Fruit fly (Drosophila melanogaster): ENCODE data around the gene spen.

The spen gene

dm6 chr2L:223351-223750, 64.5 kb downstream of the spen start (continued):
- TF ChIP-seq CG17829 (tag; optimal IDR thresholded peaks at IDR 0.05) (peak; percentile 89), Spps (tag; optimal IDR thresholded peaks at IDR 0.05) (peak; percentile 86), CG14965 (GFP tag; optimal IDR thresholded peaks at IDR 0.05; ENCODE audit: borderline replicate concordance) (peak; percentile 40), rib (GFP tag; IDR thresholded peaks at IDR 0.05) (peak; percentile 25; the same call in 1 of the 2 replicates), sd (tag; optimal IDR thresholded peaks at IDR 0.05) (no peak), CG14667 (GFP tag; IDR thresholded peaks at IDR 0.05) (peak; percentile 84), lola (GFP tag; optimal IDR thresholded peaks at IDR 0.05) (peak in 1 of 3 experiments; percentile 86), kni (GFP tag; optimal IDR thresholded peaks at IDR 0.05) (no peak), Adf1 (GFP tag; IDR thresholded peaks at IDR 0.05) (peak; percentile 16; the same call in 1 of the 2 replicates), HHEX (GFP tag; optimal IDR thresholded peaks at IDR 0.05) (peak; percentile 74), CG4617 (GFP tag; optimal IDR thresholded peaks at IDR 0.05; ENCODE audit: borderline replicate concordance) (peak; percentile 38), CG2129 (GFP tag; IDR thresholded peaks at IDR 0.05; ENCODE audit: partially characterized antibody) (no peak), grau (tag; optimal IDR thresholded peaks at IDR 0.05) (peak; percentile 76), Chrac-16 (GFP tag; optimal IDR thresholded peaks at IDR 0.05) (peak; percentile 84), CG4282 (GFP tag; optimal IDR thresholded peaks at IDR 0.05) (peak; percentile 91), Eip74EF (GFP tag; optimal IDR thresholded peaks at IDR 0.05) (peak in 1 of 2 experiments; percentile 81), CG9727 (GFP tag; optimal IDR thresholded peaks at IDR 0.05) (peak; percentile 93), ac (GFP tag; optimal IDR thresholded peaks at IDR 0.05) (peak; percentile 72), dimm (GFP tag; IDR thresholded peaks at IDR 0.05) (peak; percentile 89), run (tag; optimal IDR thresholded peaks at IDR 0.05) (peak; percentile 69), dmrt99B (tag; optimal IDR thresholded peaks at IDR 0.05) (peak; percentile 90), CG17328 (GFP tag; IDR thresholded peaks at IDR 0.05) (peak; percentile 95), CG9932 (GFP tag; IDR thresholded peaks at IDR 0.05) (peak; percentile 39; the same call in 1 of the 2 replicates), CG12236 (GFP tag; optimal IDR thresholded peaks at IDR 0.05) (peak; percentile 84), Fer2 (tag; optimal IDR thresholded peaks at IDR 0.05) (no peak), Oaz (GFP tag; IDR thresholded peaks at IDR 0.05) (peak; percentile 48; the same call in 1 of the 2 replicates), pho (GFP tag; optimal IDR thresholded peaks at IDR 0.05) (peak; percentile 40), lbe (GFP tag; optimal IDR thresholded peaks at IDR 0.05) (peak; percentile 76), insv (GFP tag; optimal IDR thresholded peaks at IDR 0.05) (peak in 1 of 2 experiments; percentile 70), Gug (GFP tag; IDR thresholded peaks at IDR 0.05) (peak; percentile 72; the same call in 3 of the 4 replicates), CG12155 (GFP tag; optimal IDR thresholded peaks at IDR 0.05) (peak; percentile 71), exex (tag; optimal IDR thresholded peaks at IDR 0.05) (no peak), CG15269 (tag; optimal IDR thresholded peaks at IDR 0.05) (peak; percentile 77), ems (GFP tag; optimal IDR thresholded peaks at IDR 0.05) (peak; percentile 90), CG13775 (GFP tag; optimal IDR thresholded peaks at IDR 0.05) (peak; percentile 84), CG16813 (GFP tag; IDR thresholded peaks at IDR 0.05; ENCODE audit: partially characterized antibody) (no peak), tll (GFP tag; optimal IDR thresholded peaks at IDR 0.05) (peak in 1 of 2 experiments; percentile 42), CG10321 (GFP tag; IDR thresholded peaks at IDR 0.05) (peak; percentile 64), CG13894 (tag; optimal IDR thresholded peaks at IDR 0.05) (no peak), CG7786 (GFP tag; optimal IDR thresholded peaks at IDR 0.05) (peak; percentile 82), CG12219 (GFP tag; optimal IDR thresholded peaks at IDR 0.05) (peak; percentile 81), CG12942 (GFP tag; optimal IDR thresholded peaks at IDR 0.05) (peak; percentile 69), trem (tag; optimal IDR thresholded peaks at IDR 0.05) (peak; percentile 83), Nf-YB (GFP tag; optimal IDR thresholded peaks at IDR 0.05) (peak; percentile 61), sim (GFP tag; IDR thresholded peaks at IDR 0.05) (peak; percentile 93), CG10366 (GFP tag; IDR thresholded peaks at IDR 0.05) (peak; percentile 87), pum (GFP tag; optimal IDR thresholded peaks at IDR 0.05) (peak; percentile 84), gfzf (GFP tag; optimal IDR thresholded peaks at IDR 0.05) (no peak), sna (GFP tag; IDR thresholded peaks at IDR 0.05; ENCODE audit: partially characterized antibody) (no peak)
